Fruit fly (Drosophila melanogaster) whole organism, wandering third instar larva: ENCODE data around the gene CG44014.

Experiments
- Abd-B ChIP-seq: fragments of >200 bp; optimal IDR thresholded peaks from 2 replicates; lab custom pipeline; 2017; ENCODE audit warnings: missing biosample characterization, missing genetic modification characterization
- CG32264 ChIP-seq: fragments of 200-800 bp; sonication (Bioruptor generic); optimal IDR thresholded peaks from 2 replicates; lab custom pipeline; 2016; ENCODE audit warnings: missing biosample characterization, missing genetic modification characterization
- CG9705 ChIP-seq: fragments of 200-800 bp; sonication (Bioruptor generic); optimal IDR thresholded peaks from 2 replicates; lab custom pipeline; 2018; ENCODE audit warnings: missing biosample characterization, mild to moderate bottlenecking, missing genetic modification characterization
- CrebA ChIP-seq: fragments of 200-800 bp; sonication (Bioruptor generic); optimal IDR thresholded peaks from 2 replicates; lab custom pipeline; 2016; ENCODE audit warnings: missing biosample characterization, mild to moderate bottlenecking, missing genetic modification characterization, borderline replicate concordance
- Dif ChIP-seq: fragments of 200-275, 200-300 bp; sonication (Bioruptor generic); optimal IDR thresholded peaks from 2 replicates; lab custom pipeline; 2018; ENCODE audit warnings: missing biosample characterization, missing genetic modification characterization; ENCODE audit not compliant: partially characterized antibody
- Hr78 ChIP-seq: fragments of >200 bp; optimal IDR thresholded peaks from 2 replicates; lab custom pipeline; 2017; ENCODE audit warnings: missing biosample characterization, missing genetic modification characterization
- Hr83 ChIP-seq: fragments of 200-300 bp; sonication (Bioruptor generic); optimal IDR thresholded peaks from 2 replicates; lab custom pipeline; 2016; ENCODE audit warnings: missing biosample characterization, mild to moderate bottlenecking, missing genetic modification characterization, moderate library complexity; ENCODE audit not compliant: poor library complexity, severe bottlenecking
- Jra ChIP-seq: sonication (Bioruptor generic); optimal IDR thresholded peaks from 2 replicates; lab custom pipeline; 2016; ENCODE audit warnings: missing biosample characterization, missing genetic modification characterization
- Mio ChIP-seq: sonication (Bioruptor generic); optimal IDR thresholded peaks from 2 replicates; lab custom pipeline; 2016; ENCODE audit warnings: missing biosample characterization, missing genetic modification characterization
- Myc ChIP-seq: fragments of >200 bp; optimal IDR thresholded peaks from 2 replicates; lab custom pipeline; 2017
- N ChIP-seq: fragments of >200 bp; optimal IDR thresholded peaks from 2 replicates; lab custom pipeline; 2018; ENCODE audit warnings: missing biosample characterization, missing external identifiers, missing genetic modification characterization
- Rel ChIP-seq, 2 experiments: fragments of 200-800 bp; sonication (Bioruptor generic) in 1 of 2; optimal IDR thresholded peaks; 2 replicates in 1 of 2; 3 replicates in 1 of 2; lab custom pipeline; 2016 to 2019; ENCODE audit warnings: mild to moderate bottlenecking in 2 of 2, missing biosample characterization in 2 of 2, missing genetic modification characterization in 2 of 2, moderate library complexity in 1 of 2
- Sp1 ChIP-seq: fragments of 200-800 bp; sonication (Bioruptor generic); optimal IDR thresholded peaks from 3 replicates; lab custom pipeline; 2019; ENCODE audit warnings: missing biosample characterization, mild to moderate bottlenecking, missing genetic modification characterization, moderate library complexity
- Vsx2 ChIP-seq: fragments of 200-300, 225-300 bp; sonication (Bioruptor generic); optimal IDR thresholded peaks from 2 replicates; lab custom pipeline; 2018; ENCODE audit warnings: missing biosample characterization, missing genetic modification characterization; ENCODE audit not compliant: partially characterized antibody
- brk ChIP-seq: fragments of 200-800 bp; sonication (Bioruptor generic); optimal IDR thresholded peaks from 2 replicates; lab custom pipeline; 2016; ENCODE audit warnings: missing biosample characterization, mild to moderate bottlenecking, missing genetic modification characterization
- dl ChIP-seq, 2 experiments: fragments of 175-275, 200-275 bp in 1 of 2; fragments of 200-275 bp in 1 of 2; sonication (Bioruptor generic); optimal IDR thresholded peaks; lab custom pipeline; 2018; ENCODE audit warnings: mild to moderate bottlenecking in 2 of 2, missing biosample characterization in 2 of 2, missing genetic modification characterization in 2 of 2, moderate library complexity in 2 of 2; ENCODE audit not compliant: partially characterized antibody in 2 of 2, insufficient read depth in 1 of 2
- dmrt93B ChIP-seq: fragments of 200-800 bp; sonication (Bioruptor generic); optimal IDR thresholded peaks from 2 replicates; lab custom pipeline; 2018; ENCODE audit warnings: missing biosample characterization, mild to moderate bottlenecking, missing genetic modification characterization
- ey ChIP-seq: fragments of 200-800 bp; sonication (Bioruptor generic); optimal IDR thresholded peaks from 2 replicates; lab custom pipeline; 2016; ENCODE audit warnings: missing biosample characterization, missing genetic modification characterization
- foxo ChIP-seq, 2 experiments: fragments of 200-800 bp; sonication (Bioruptor generic); optimal IDR thresholded peaks; 2 replicates in 1 of 2; 3 replicates in 1 of 2; lab custom pipeline; 2016 to 2017; ENCODE audit warnings: missing biosample characterization in 2 of 2, missing genetic modification characterization in 2 of 2
- fru ChIP-seq: fragments of 200-800 bp; sonication (Bioruptor generic); optimal IDR thresholded peaks from 3 replicates; lab custom pipeline; 2016; ENCODE audit warnings: missing biosample characterization, mild to moderate bottlenecking, missing genetic modification characterization
- h ChIP-seq: fragments of 200-800 bp; sonication (Bioruptor generic); optimal IDR thresholded peaks from 3 replicates; lab custom pipeline; 2016; ENCODE audit warnings: missing biosample characterization, mild to moderate bottlenecking, missing genetic modification characterization
- jim ChIP-seq: fragments of 175-275, 200-325 bp; sonication (Bioruptor generic); optimal IDR thresholded peaks from 2 replicates; lab custom pipeline; 2016; ENCODE audit warnings: missing biosample characterization, mild to moderate bottlenecking, missing genetic modification characterization
- lola ChIP-seq: fragments of >200 bp; optimal IDR thresholded peaks from 2 replicates; lab custom pipeline; 2017; ENCODE audit warnings: missing biosample characterization, missing genetic modification characterization
- pan ChIP-seq: fragments of >200 bp; optimal IDR thresholded peaks from 2 replicates; lab custom pipeline; 2017
- psq ChIP-seq: fragments of 200-800 bp; sonication (Bioruptor generic); optimal IDR thresholded peaks from 3 replicates; lab custom pipeline; 2017; ENCODE audit warnings: missing biosample characterization, mild to moderate bottlenecking, missing genetic modification characterization, moderate library complexity
- rgr ChIP-seq: fragments of 200-800 bp; sonication (Bioruptor generic); optimal IDR thresholded peaks from 3 replicates; lab custom pipeline; 2016; ENCODE audit warnings: missing biosample characterization, mild to moderate bottlenecking, missing genetic modification characterization
- sage ChIP-seq: fragments of 200-800 bp; sonication (Bioruptor generic); optimal IDR thresholded peaks from 2 replicates; lab custom pipeline; 2016; ENCODE audit warnings: missing biosample characterization, mild to moderate bottlenecking, missing genetic modification characterization
- tai ChIP-seq: sonication (Bioruptor generic); optimal IDR thresholded peaks from 2 replicates; lab custom pipeline; 2016; ENCODE audit warnings: missing biosample characterization, missing genetic modification characterization
- woc ChIP-seq: sonication (Bioruptor generic); optimal IDR thresholded peaks from 2 replicates; lab custom pipeline; 2016; ENCODE audit warnings: missing biosample characterization, mild to moderate bottlenecking, missing genetic modification characterization

The CG44014 gene

DNA sequence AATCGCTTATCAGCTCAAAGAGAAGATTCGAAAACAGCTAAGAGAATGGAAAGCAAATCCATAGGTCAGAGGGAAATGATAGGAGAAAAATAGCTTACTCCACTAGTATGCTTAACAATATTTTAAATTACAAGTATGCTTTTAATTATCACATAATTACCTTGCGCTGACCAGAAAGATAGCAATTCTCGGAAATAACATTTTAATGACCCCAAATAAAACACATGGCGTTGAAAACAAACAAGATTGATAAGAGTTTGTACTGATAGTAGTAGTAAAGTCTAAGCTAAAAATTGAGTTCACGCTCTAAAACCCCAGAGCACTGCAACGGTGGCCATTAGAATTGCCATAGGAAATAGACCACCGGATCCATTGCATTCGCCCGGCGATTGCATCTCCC, 926 bp downstream of the CG44014 start:
- TF ChIP-seq lola (GFP tag; lab: Kevin White, UChicago) (no peak), tai (no peak), dl (GFP tag; optimal IDR thresholded peaks at IDR 0.05; lab: Kevin White, UChicago; ENCODE audit: insufficient read depth in 1 of 2, partially characterized antibody in 2 of 2) (no peak), Hr83 (GFP tag; lab: Kevin White, UChicago) (no peak), jim (GFP tag; lab: Kevin White, UChicago) (no peak), woc (no peak), Sp1 (GFP tag; lab: Kevin White, UChicago) (no peak), CrebA (GFP tag; lab: Kevin White, UChicago) (no peak), Abd-B (GFP tag; lab: Kevin White, UChicago) (no peak), Dif (GFP tag; lab: Kevin White, UChicago) (no peak)
- TF ChIP-seq, all 38 proteins: peak for 0

DNA sequence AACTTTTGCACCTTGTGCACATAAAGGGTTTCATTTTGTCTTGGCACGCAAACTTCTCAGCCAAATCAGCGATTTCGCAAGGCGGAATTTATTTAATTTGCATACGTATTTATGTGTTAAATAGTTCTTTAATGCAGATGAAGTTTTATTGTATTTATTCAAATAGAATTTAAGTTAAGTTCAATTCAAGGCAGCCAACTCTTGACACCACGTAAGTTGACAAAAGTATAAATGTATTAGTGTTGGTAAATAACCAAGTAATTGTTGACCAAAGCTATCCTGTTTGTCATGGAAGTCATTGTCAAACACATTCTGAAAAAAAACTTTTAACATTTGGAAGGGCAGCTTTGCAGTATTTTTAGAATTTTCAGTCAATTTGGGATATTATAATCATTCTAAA, 14.4 kb downstream of the CG44014 start, which contains the start of gene maca:
maca (plus strand) TSS at position 301 of the 400 bp plus-strand sequence.
- no peak for TF ChIP-seq Hr78 (GFP tag; lab: Kevin White, UChicago)
- TF ChIP-seq Hr83 (GFP tag; lab: Kevin White, UChicago) = no peak

DNA sequence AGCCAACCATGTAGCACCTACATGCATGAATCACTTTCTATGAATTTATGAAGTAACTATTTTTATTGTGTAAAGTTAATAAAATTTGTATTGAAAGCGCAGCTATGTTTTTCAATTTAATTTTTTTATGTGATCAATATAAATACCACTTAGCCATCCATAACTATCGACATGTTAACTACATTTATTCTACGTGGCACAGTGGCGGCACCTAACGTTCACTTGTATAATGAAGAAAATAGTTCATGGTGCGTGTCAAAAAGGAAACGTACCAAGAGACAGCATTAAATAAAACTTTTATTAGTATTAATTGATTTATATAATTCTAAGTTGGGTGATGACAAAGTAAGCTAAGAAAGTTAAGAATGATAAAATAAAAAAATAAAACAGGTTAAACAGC, 15.5 kb downstream of the CG44014 start:
- TF ChIP-seq dl (GFP tag; optimal IDR thresholded peaks at IDR 0.05; lab: Kevin White, UChicago; ENCODE audit: insufficient read depth in 1 of 2, partially characterized antibody in 2 of 2) (no peak), sage (GFP tag; lab: Kevin White, UChicago) (no peak), CrebA (GFP tag; lab: Kevin White, UChicago) (no peak), rgr (GFP tag; lab: Kevin White, UChicago) (no peak), foxo (GFP tag; optimal IDR thresholded peaks at IDR 0.05; lab: Kevin White, UChicago) (no peak), dmrt93B (no peak), Rel (GFP tag; optimal IDR thresholded peaks at IDR 0.05; lab: Kevin White, UChicago) (no peak), Rel (tag; optimal IDR thresholded peaks at IDR 0.05; lab: Kevin White, UChicago) (no peak), Mio (GFP tag; lab: Kevin White, UChicago) (no peak), fru (no peak), h (GFP tag; lab: Kevin White, UChicago) (no peak), psq (GFP tag; lab: Kevin White, UChicago) (no peak), Sp1 (GFP tag; lab: Kevin White, UChicago) (no peak), Dif (GFP tag; lab: Kevin White, UChicago) (no peak)

DNA sequence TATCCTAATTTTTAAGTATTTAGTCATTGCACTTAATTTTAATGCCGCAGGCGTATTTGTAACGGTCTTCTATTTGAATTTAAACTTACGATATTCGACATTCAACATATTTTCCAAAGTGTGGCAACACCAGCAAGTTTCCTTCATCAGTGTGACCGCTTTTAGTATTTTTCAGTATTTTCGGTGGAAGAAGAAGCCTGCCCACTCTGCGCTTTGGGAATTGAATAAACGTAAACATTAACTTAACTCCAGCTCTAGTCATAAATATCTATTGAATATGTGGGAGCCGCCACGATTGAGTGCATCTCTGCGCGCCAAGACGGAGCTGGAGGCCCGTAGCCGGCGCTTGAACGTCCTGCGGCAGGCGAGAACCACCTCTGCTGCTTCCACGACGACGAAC, 22.8 kb downstream of the CG44014 start, which contains the start of gene obe:
obe (plus strand) TSS at position 185 of the 400 bp plus-strand sequence.
- TF ChIP-seq Myc (peak; percentile 53), sage (GFP tag; lab: Kevin White, UChicago) (no peak)

DNA sequence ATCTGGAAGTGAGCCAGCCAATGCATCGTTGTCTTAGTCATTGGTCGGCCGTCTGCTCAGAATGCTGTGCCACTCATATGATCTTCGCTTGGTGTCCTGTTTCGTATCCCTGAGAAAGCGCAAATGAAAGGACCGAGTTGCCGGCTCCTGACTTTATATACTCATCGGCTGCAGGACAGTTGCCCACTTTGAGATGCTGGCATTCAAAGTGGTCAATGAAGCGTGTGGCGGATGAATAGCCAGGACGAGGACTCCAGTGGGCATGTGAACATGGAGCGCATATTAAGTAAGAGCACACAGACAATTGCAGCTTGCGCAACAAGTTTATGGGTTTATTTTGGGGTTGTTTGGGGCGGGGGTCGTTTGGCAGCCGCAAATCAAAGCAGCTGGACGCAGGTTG, 23.4 kb downstream of the CG44014 start, which contains the start of gene Trissin:
Trissin (minus strand) TSS at position 101 of the 400 bp plus-strand sequence.
- TF ChIP-seq dmrt93B (no peak), Sp1 (GFP tag; lab: Kevin White, UChicago) (no peak), Vsx2 (GFP tag; lab: Kevin White, UChicago) (no peak), Jra (GFP tag; lab: Kevin White, UChicago) (no peak), CG9705 (GFP tag; lab: Kevin White, UChicago) (no peak), brk (GFP tag; lab: Kevin White, UChicago) (no peak), fru (no peak), pan (lab: Kevin White, UChicago) (no peak), CG32264 (GFP tag; lab: Kevin White, UChicago) (no peak), CrebA (GFP tag; lab: Kevin White, UChicago) (no peak), N (GFP tag; lab: Kevin White, UChicago) (no peak), woc (no peak), lola (GFP tag; lab: Kevin White, UChicago) (no peak), ey (GFP tag; lab: Kevin White, UChicago) (no peak)
